Fruit fly (Drosophila melanogaster) whole organism, prepupa: Measurements from ENCODE around the gene GstZ1.

ENCODE experiments used
- CG4318 ChIP-seq: fragments of 200-800 bp; sonication (Bioruptor generic); optimal IDR thresholded peaks from 3 replicates; lab custom pipeline; 2017; ENCODE audit warnings: missing biosample characterization, mild to moderate bottlenecking, missing genetic modification characterization
- Met ChIP-seq: fragments of 200-800 bp; sonication (Bioruptor generic); optimal IDR thresholded peaks from 3 replicates; lab custom pipeline; 2016; ENCODE audit warnings: missing biosample characterization, missing genetic modification characterization
- cyc ChIP-seq: fragments of 200-800 bp; sonication (Bioruptor generic); optimal IDR thresholded peaks from 3 replicates; lab custom pipeline; 2016; ENCODE audit warnings: missing biosample characterization, missing genetic modification characterization

DNA sequence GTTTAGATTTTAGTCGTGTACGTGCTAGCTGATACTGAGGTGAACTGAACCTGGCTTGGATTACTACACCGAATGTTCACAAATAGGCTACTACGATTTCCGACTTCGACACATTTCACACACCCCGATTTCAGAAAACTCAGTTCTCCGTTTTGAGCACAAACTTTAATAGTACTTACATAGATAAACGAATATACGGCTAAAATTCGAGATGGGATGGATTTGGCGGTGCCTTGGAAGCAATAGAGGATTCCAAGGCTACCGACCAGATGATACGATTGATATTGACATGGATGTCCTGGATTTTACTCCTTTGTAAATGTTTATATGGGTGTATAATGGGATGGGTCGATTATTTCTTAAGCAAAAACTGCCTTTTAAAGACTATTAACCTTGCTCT is 46.2 kb downstream of the GstZ1 start, which contains the start of gene betaTub85D:
- TF ChIP-seq cyc (GFP tag; lab: Kevin White, UChicago): no peak
- no peak for TF ChIP-seq Met (GFP tag; lab: Kevin White, UChicago)
- TF ChIP-seq CG4318 (GFP tag; lab: Kevin White, UChicago): no peak
